Worm (Caenorhabditis elegans) whole organism, young adult: ENCODE data around the gene F28F9.2.

Experiments
- D2030.7 ChIP-seq: fragments of 200-800 bp; sonication (Bioruptor generic); IDR thresholded peaks from 2 replicates; pipeline ENCODE4 v1.3.6; 2022; ENCODE audit warnings: missing genetic modification reagents, missing genetic modification characterization, missing compliant biosample characterization
- F22D6.2 ChIP-seq: sonication (generic microtip); optimal IDR thresholded peaks from 2 replicates; lab custom pipeline; 2016; ENCODE audit warnings: mild to moderate bottlenecking, missing genetic modification characterization, missing compliant biosample characterization
- F33H1.4 ChIP-seq: fragments of 200-800 bp; sonication (Bioruptor generic); IDR thresholded peaks from 2 replicates; pipeline ENCODE4 v1.3.6; 2022; ENCODE audit warnings: missing genetic modification reagents, missing genetic modification characterization, missing compliant biosample characterization
- F57A8.1 ChIP-seq: fragments of 200-800 bp; sonication (Bioruptor generic); optimal IDR thresholded peaks from 2 replicates; lab custom pipeline; 2018; ENCODE audit warnings: mild to moderate bottlenecking, missing genetic modification characterization, moderate library complexity, missing compliant biosample characterization
- F57C9.4 ChIP-seq: sonication (generic microtip); optimal IDR thresholded peaks from 2 replicates; lab custom pipeline; 2017; ENCODE audit warnings: mild to moderate bottlenecking, missing genetic modification characterization, missing compliant biosample characterization
- K12H6.12 ChIP-seq: fragments of 200-800 bp; sonication (Bioruptor generic); optimal IDR thresholded peaks from 2 replicates; lab custom pipeline; 2018; ENCODE audit warnings: mild to moderate bottlenecking, missing genetic modification characterization, missing compliant biosample characterization
- T26A5.8 ChIP-seq: sonication (generic microtip); optimal IDR thresholded peaks from 2 replicates; lab custom pipeline; 2016; ENCODE audit warnings: missing genetic modification characterization, missing compliant biosample characterization
- Y53F4B.3 ChIP-seq: fragments of 200-800 bp; sonication (Bioruptor generic); IDR thresholded peaks from 2 replicates; pipeline ENCODE4 v1.3.6; 2022; ENCODE audit warnings: missing genetic modification reagents, missing genetic modification characterization, missing compliant biosample characterization
- Y79H2A.3 ChIP-seq: fragments of 200-800 bp; sonication (Bioruptor generic); conservative IDR thresholded peaks from 2 replicates; pipeline ENCODE4 v1.3.6; 2022; ENCODE audit warnings: missing genetic modification reagents, missing genetic modification characterization, missing compliant biosample characterization
- akir-1 ChIP-seq: fragments of 200-800 bp; sonication (Bioruptor generic); optimal IDR thresholded peaks from 2 replicates; lab custom pipeline; 2018; ENCODE audit warnings: mild to moderate bottlenecking, missing genetic modification characterization, moderate library complexity, missing compliant biosample characterization
- aptf-2 ChIP-seq: fragments of 200-800 bp; sonication (Bioruptor generic); conservative IDR thresholded peaks from 2 replicates; pipeline ENCODE4 v1.3.6; 2022; ENCODE audit warnings: missing genetic modification reagents, missing genetic modification characterization, missing compliant biosample characterization
- atf-7 ChIP-seq: sonication (generic microtip); optimal IDR thresholded peaks from 2 replicates; lab custom pipeline; 2017; ENCODE audit warnings: mild to moderate bottlenecking, missing genetic modification characterization, missing compliant biosample characterization
- attf-5 ChIP-seq: fragments of 200-800 bp; sonication (Bioruptor generic); optimal IDR thresholded peaks from 2 replicates; lab custom pipeline; 2018; ENCODE audit warnings: mild to moderate bottlenecking, missing genetic modification characterization, missing compliant biosample characterization
- ceh-27 ChIP-seq: fragments of 200-800 bp; sonication (Bioruptor generic); optimal IDR thresholded peaks from 2 replicates; lab custom pipeline; 2018; ENCODE audit warnings: mild to moderate bottlenecking, missing genetic modification characterization, moderate library complexity, missing compliant biosample characterization
- ceh-79 ChIP-seq: sonication (generic microtip); optimal IDR thresholded peaks from 2 replicates; lab custom pipeline; 2017; ENCODE audit warnings: mild to moderate bottlenecking, missing genetic modification characterization, missing compliant biosample characterization
- ceh-91 ChIP-seq: fragments of 200-800 bp; sonication (Bioruptor generic); IDR thresholded peaks from 2 replicates; pipeline ENCODE4 v1.3.6; 2022; ENCODE audit warnings: missing genetic modification reagents, missing genetic modification characterization, missing compliant biosample characterization
- chd-7 ChIP-seq: sonication (generic microtip); optimal IDR thresholded peaks from 2 replicates; lab custom pipeline; 2016; ENCODE audit warnings: mild to moderate bottlenecking, missing genetic modification characterization, moderate library complexity, missing compliant biosample characterization
- egrh-3 ChIP-seq: fragments of 200-800 bp; sonication (Bioruptor generic); IDR thresholded peaks from 2 replicates; pipeline ENCODE4 v1.3.6; 2022; ENCODE audit warnings: missing genetic modification reagents, missing genetic modification characterization, missing compliant biosample characterization
- ekl-4 ChIP-seq: fragments of 200-800 bp; sonication (Bioruptor generic); IDR thresholded peaks from 2 replicates; pipeline ENCODE4 v1.3.6; 2022; ENCODE audit warnings: missing genetic modification reagents, missing genetic modification characterization, missing compliant biosample characterization
- fkh-3 ChIP-seq: sonication (generic microtip); optimal IDR thresholded peaks from 2 replicates; lab custom pipeline; 2016; ENCODE audit warnings: mild to moderate bottlenecking, missing genetic modification characterization, missing compliant biosample characterization
- gei-17 ChIP-seq: fragments of 200-800 bp; sonication (Bioruptor generic); optimal IDR thresholded peaks from 2 replicates; lab custom pipeline; 2018; ENCODE audit warnings: mild to moderate bottlenecking, missing genetic modification characterization, missing compliant biosample characterization
- hmg-1.2 ChIP-seq: fragments of 200-800 bp; sonication (Bioruptor generic); IDR thresholded peaks from 2 replicates; pipeline ENCODE4 v1.3.6; 2022; ENCODE audit warnings: missing genetic modification reagents, missing genetic modification characterization, missing compliant biosample characterization
- lag-1 ChIP-seq: fragments of 200-800 bp; sonication (Bioruptor generic); IDR thresholded peaks from 2 replicates; pipeline ENCODE4 v1.3.6; 2022; ENCODE audit warnings: missing genetic modification reagents, missing genetic modification characterization, missing compliant biosample characterization
- let-607 ChIP-seq, 2 experiments: fragments of 200-800 bp in 1 of 2; sonication (Bioruptor generic) in 1 of 2; sonication (generic microtip) in 1 of 2; optimal IDR thresholded peaks; 2 replicates each; lab custom pipeline; 2016 to 2018; ENCODE audit warnings: mild to moderate bottlenecking in 2 of 2, missing compliant biosample characterization in 2 of 2, missing genetic modification characterization in 2 of 2, moderate library complexity in 2 of 2, missing genotype in 1 of 2
- lin-26 ChIP-seq: fragments of 200-800 bp; sonication (Bioruptor generic); IDR thresholded peaks from 2 replicates; pipeline ENCODE4 v1.3.6; 2022; ENCODE audit warnings: missing genetic modification reagents, missing genetic modification characterization, missing compliant biosample characterization
- lin-40 ChIP-seq: sonication (generic microtip); optimal IDR thresholded peaks from 2 replicates; lab custom pipeline; 2016; ENCODE audit warnings: missing genetic modification characterization, mild to moderate bottlenecking, missing compliant biosample characterization, missing genotype, missing genetic modification reagents
- lsy-27 ChIP-seq: sonication (generic microtip); optimal IDR thresholded peaks from 2 replicates; lab custom pipeline; 2017; ENCODE audit warnings: missing genetic modification characterization, mild to moderate bottlenecking, missing compliant biosample characterization, antibody characterized with exemption, missing genotype, borderline replicate concordance; ENCODE audit not compliant: insufficient read depth
- madf-3 ChIP-seq: fragments of 200-800 bp; sonication (Bioruptor generic); IDR thresholded peaks from 2 replicates; pipeline ENCODE4 v1.3.6; 2022; ENCODE audit warnings: missing genetic modification reagents, missing genetic modification characterization, missing compliant biosample characterization
- mxl-1 ChIP-seq: sonication (generic microtip); optimal IDR thresholded peaks from 2 replicates; lab custom pipeline; 2016; ENCODE audit warnings: missing genetic modification characterization, missing compliant biosample characterization
- nfya-2 ChIP-seq: fragments of 200-800 bp; sonication (Bioruptor generic); IDR thresholded peaks from 2 replicates; pipeline ENCODE4 v1.3.6; 2022; ENCODE audit warnings: missing genetic modification reagents, missing genetic modification characterization, missing compliant biosample characterization
- nhr-120 ChIP-seq: fragments of 200-800 bp; sonication (Bioruptor generic); IDR thresholded peaks from 2 replicates; pipeline ENCODE4 v1.3.6; 2022; ENCODE audit warnings: missing genetic modification characterization, missing compliant biosample characterization
- nhr-80 ChIP-seq: sonication (generic microtip); optimal IDR thresholded peaks from 2 replicates; lab custom pipeline; 2016; ENCODE audit warnings: missing genetic modification characterization, missing compliant biosample characterization
- nhr-90 ChIP-seq: sonication (generic microtip); optimal IDR thresholded peaks from 2 replicates; lab custom pipeline; 2016; ENCODE audit warnings: missing genotype, mild to moderate bottlenecking, missing genetic modification characterization, missing compliant biosample characterization
- pbrm-1 ChIP-seq: fragments of 200-800 bp; sonication (Bioruptor generic); IDR thresholded peaks from 2 replicates; pipeline ENCODE4 v1.3.6; 2022; ENCODE audit warnings: missing genetic modification reagents, missing genetic modification characterization, missing compliant biosample characterization
- sea-2 ChIP-seq: fragments of 200-800 bp; sonication (Bioruptor generic); IDR thresholded peaks from 2 replicates; pipeline ENCODE4 v1.3.6; 2022; ENCODE audit warnings: missing genetic modification characterization, missing compliant biosample characterization
- snpc-3.4 ChIP-seq: sonication (generic microtip); optimal IDR thresholded peaks from 2 replicates; lab custom pipeline; 2017; ENCODE audit warnings: missing genetic modification characterization, mild to moderate bottlenecking, missing compliant biosample characterization, antibody characterized with exemption, moderate library complexity, missing genotype, missing genetic modification reagents
- tbp1 ChIP-seq: fragments of 200-800 bp; sonication (Bioruptor generic); optimal IDR thresholded peaks from 2 replicates; lab custom pipeline; 2018; ENCODE audit warnings: mild to moderate bottlenecking, missing genetic modification characterization, missing compliant biosample characterization
- tbx-9 ChIP-seq: sonication (generic microtip); optimal IDR thresholded peaks from 2 replicates; lab custom pipeline; 2016; ENCODE audit warnings: borderline replicate concordance, missing genetic modification characterization, inconsistent platforms, missing compliant biosample characterization
- unc-130 ChIP-seq: sonication (generic microtip); optimal IDR thresholded peaks from 2 replicates; lab custom pipeline; 2016; ENCODE audit warnings: missing genetic modification reagents, missing genetic modification characterization, missing compliant biosample characterization
- zfh-2 ChIP-seq: fragments of 200-800 bp; sonication (Bioruptor generic); conservative IDR thresholded peaks from 2 replicates; pipeline ENCODE4 v1.3.6; 2022; ENCODE audit warnings: missing genetic modification reagents, missing genetic modification characterization, missing compliant biosample characterization
- zim-3 ChIP-seq: sonication (generic microtip); optimal IDR thresholded peaks from 2 replicates; lab custom pipeline; 2017; ENCODE audit warnings: mild to moderate bottlenecking, missing genetic modification characterization, moderate library complexity, missing compliant biosample characterization
- ztf-22 ChIP-seq: fragments of 200-800 bp; sonication (Bioruptor generic); optimal IDR thresholded peaks from 2 replicates; lab custom pipeline; 2018; ENCODE audit warnings: mild to moderate bottlenecking, missing genetic modification characterization, moderate library complexity, missing compliant biosample characterization
- ztf-3 ChIP-seq: fragments of 200-800 bp; sonication (Bioruptor generic); optimal IDR thresholded peaks from 2 replicates; lab custom pipeline; 2018; ENCODE audit warnings: mild to moderate bottlenecking, missing genetic modification characterization, missing compliant biosample characterization

The F28F9.2 gene

DNA sequence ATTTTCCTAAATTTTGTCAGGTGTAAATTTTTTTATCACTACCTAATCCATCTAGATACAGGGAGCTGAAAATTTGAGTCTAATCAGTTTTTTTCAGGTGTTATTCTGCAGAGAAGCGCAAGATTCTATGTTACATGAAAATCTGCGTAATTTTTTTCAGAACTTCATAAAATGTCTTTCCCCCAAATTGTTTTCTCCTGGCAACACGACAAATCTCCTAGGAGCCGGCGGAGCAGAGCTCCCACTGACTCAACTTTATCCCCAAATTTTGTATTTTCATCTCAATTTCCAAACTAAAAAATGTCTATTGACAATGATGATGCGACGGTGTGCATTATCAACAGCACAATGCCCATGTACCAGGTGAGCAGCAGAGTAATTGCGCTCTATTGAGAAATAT is at the start of gene F28F9.2:
F28F9.2 (plus strand) TSS at position 301 of the 400 bp plus-strand sequence.
- TF ChIP-seq zim-3 (tag; lab: Kevin White, UChicago) = no peak

DNA sequence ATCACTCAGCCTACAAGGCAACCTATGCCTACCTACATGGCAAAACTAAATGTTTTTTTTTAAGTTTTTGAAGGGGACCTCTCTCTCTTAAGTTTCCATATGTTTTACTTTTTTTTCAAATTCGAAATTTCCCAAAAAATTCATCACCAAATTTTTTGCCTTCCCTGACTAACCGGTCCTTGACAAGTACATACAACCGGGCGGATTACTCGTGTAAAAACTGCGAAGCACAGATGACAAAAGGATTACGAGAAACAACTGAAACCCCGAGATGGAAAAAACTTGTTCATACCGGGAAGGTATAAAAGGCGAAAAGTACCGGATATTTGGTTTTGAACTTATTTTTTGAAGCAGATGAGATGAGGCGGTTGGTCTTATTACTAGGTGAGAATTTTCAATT is 45.1 kb upstream of the F28F9.2 start, which contains the start of gene K09B3.1:
K09B3.1 (plus strand) TSS at position 301 of the 400 bp plus-strand sequence.
- no peak for TF ChIP-seq attf-5 (GFP tag; lab: Kevin White, UChicago)
- no peak for TF ChIP-seq sea-2 (GFP tag; lab: Robert Waterston, UW)
- TF ChIP-seq, all 124 proteins: peak for 0

DNA sequence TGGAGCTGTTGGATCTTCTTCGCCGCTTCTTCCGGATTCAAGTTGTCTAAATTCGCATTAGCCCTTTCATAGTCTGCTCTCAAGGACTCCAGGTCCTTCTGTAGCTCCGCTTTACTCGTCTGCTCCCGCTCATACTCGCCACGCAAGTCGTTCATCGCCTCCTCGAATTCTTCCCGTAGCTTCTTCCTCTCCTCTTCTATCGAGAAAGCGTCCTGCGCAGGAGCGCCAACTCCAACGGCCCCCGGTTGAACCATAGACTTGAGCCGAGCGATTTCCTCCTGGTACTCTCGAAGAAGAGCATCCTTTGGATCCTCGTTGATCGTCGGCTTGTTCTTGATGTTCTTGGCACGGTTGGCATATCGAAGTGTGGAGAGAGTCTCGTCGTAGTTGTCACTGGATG is 42.1 kb upstream of the F28F9.2 start:
- TF ChIP-seq zfh-2 (GFP tag; lab: Robert Waterston, UW) (peak; percentile 64; the same call in 1 of the 2 replicates), nhr-120 (no peak), akir-1 (GFP tag; lab: Kevin White, UChicago) (no peak), atf-7 (tag; lab: Kevin White, UChicago) (no peak), lin-26 (no peak)

DNA sequence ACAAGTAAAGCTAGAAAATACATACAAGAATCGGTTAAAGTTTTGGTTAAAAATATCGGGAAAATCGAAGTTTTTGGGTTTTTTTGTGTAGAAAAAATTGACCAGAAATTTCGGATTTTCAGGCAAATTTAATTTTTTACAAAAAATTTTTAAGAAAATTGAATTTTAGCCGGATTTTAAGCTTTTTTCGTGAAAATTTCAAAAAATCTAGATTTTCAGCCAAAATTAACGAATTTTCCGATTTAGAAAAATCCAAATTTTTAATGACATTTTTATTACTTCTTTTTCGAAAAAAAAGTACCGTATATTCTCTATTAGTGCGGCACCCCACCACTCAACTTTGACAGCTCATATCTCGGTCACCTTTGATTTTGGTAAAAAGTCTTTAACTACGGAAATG is 38.6 kb upstream of the F28F9.2 start, which contains the start of gene osm-3:
osm-3 (minus strand) TSS at position 101 of the 400 bp plus-strand sequence.
- TF ChIP-seq tbx-9 (tag; lab: Kevin White, UChicago) (no peak), D2030.7 (GFP tag; lab: Robert Waterston, UW) (no peak), ceh-79 (tag; lab: Kevin White, UChicago) (no peak), snpc-3.4 (tag; lab: Kevin White, UChicago) (no peak), egrh-3 (GFP tag; lab: Robert Waterston, UW) (no peak), ceh-27 (GFP tag; lab: Kevin White, UChicago) (no peak), fkh-3 (tag; lab: Kevin White, UChicago) (no peak), F57A8.1 (no peak), nhr-80 (no peak), chd-7 (tag; lab: Kevin White, UChicago) (no peak), gei-17 (no peak), unc-130 (GFP tag; lab: Kevin White, UChicago) (no peak), madf-3 (GFP tag; lab: Robert Waterston, UW) (no peak), F22D6.2 (tag; lab: Kevin White, UChicago) (no peak), nhr-90 (tag; lab: Kevin White, UChicago) (no peak), Y79H2A.3 (GFP tag; lab: Robert Waterston, UW) (no peak)

DNA sequence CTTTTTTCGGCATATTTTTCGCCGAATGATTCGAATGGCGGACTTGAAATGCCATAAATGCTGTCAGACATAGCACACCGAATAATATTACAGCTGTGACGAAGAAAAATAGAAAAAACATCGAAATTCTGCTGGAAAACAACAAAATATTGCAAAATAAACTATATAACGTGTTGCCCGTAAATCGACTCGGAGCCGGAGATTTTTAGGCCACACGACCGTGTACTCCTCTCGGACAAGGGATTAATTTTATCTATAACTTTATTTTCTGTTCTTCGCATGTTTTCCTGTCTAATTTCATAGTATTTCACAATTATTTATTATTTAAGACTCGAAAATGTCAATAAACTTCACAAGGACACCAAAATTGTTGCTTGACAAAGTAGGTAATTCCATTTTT is 36.3 kb upstream of the F28F9.2 start, which contains the start of the genes algn-14 and M02B7.2:
algn-14 (minus strand) TSS at position 175 of the 400 bp plus-strand sequence.
M02B7.2 (plus strand) TSS at position 330 of the 400 bp plus-strand sequence.
- TF ChIP-seq lag-1 (no peak), ekl-4 (no peak; the same call in 1 of the 2 replicates), Y53F4B.3 (no peak), ceh-91 (GFP tag; lab: Robert Waterston, UW) (no peak), K12H6.12 (no peak), nfya-2 (no peak), lin-40 (tag; lab: Kevin White, UChicago) (peak; percentile 40), zim-3 (tag; lab: Kevin White, UChicago) (no peak), lsy-27 (tag; lab: Kevin White, UChicago) (no peak), pbrm-1 (GFP tag; lab: Robert Waterston, UW) (no peak), F33H1.4 (GFP tag; lab: Robert Waterston, UW) (peak; percentile 31), mxl-1 (no peak), tbp1 (GFP tag; lab: Kevin White, UChicago) (peak; percentile 19), ztf-22 (no peak), aptf-2 (GFP tag; lab: Robert Waterston, UW) (no peak), let-607 (tag; optimal IDR thresholded peaks at IDR 0.05; lab: Kevin White, UChicago) (peak in 1 of 2 experiments; percentile 42), F57C9.4 (tag; lab: Kevin White, UChicago) (no peak), T26A5.8 (tag; lab: Kevin White, UChicago) (no peak), ztf-3 (no peak), hmg-1.2 (GFP tag; lab: Robert Waterston, UW) (peak; percentile 30; the same call in 1 of the 2 replicates)
